Fruit fly (Drosophila melanogaster) whole organism, embryonic: Measurements from ENCODE around the gene Ctu2.

Experiments used
- Bgb ChIP-seq: fragments of 200-800 bp; sonication (Bioruptor generic); IDR thresholded peaks from 2 replicates; pipeline ENCODE4 v1.3.6; 2022; ENCODE audit warnings: missing biosample characterization, missing genetic modification characterization; ENCODE audit not compliant: partially characterized antibody
- CG10209 ChIP-seq: fragments of 200-800 bp; sonication (Bioruptor generic); optimal IDR thresholded peaks from 3 replicates; lab custom pipeline; 2017; ENCODE audit warnings: missing biosample characterization, mild to moderate bottlenecking, missing genetic modification characterization, missing genetic modification reagents
- CG10321 ChIP-seq: fragments of 200-800 bp; sonication (Bioruptor generic); IDR thresholded peaks from 2 replicates; pipeline ENCODE4 v1.3.6; 2022; ENCODE audit warnings: missing biosample characterization, missing genetic modification characterization
- CG10431 ChIP-seq: fragments of 200-800 bp; sonication (Bioruptor generic); optimal IDR thresholded peaks from 3 replicates; lab custom pipeline; 2018; ENCODE audit warnings: missing biosample characterization, mild to moderate bottlenecking, missing genetic modification characterization
- CG10654 ChIP-seq: fragments of 200-800 bp; sonication (Bioruptor generic); optimal IDR thresholded peaks from 2 replicates; lab custom pipeline; 2016; ENCODE audit warnings: missing biosample characterization, missing genetic modification characterization
- CG11085 ChIP-seq: fragments of 200-800 bp; sonication (Bioruptor generic); IDR thresholded peaks from 2 replicates; pipeline ENCODE4 v1.3.6; 2022; ENCODE audit warnings: missing biosample characterization, missing genetic modification characterization
- CG11504 ChIP-seq: fragments of 200-800 bp; sonication (Bioruptor generic); optimal IDR thresholded peaks from 3 replicates; lab custom pipeline; 2019; ENCODE audit warnings: missing biosample characterization, mild to moderate bottlenecking, missing genetic modification characterization, moderate library complexity
- CG13894 ChIP-seq: fragments of 200-800 bp; sonication (Bioruptor generic); optimal IDR thresholded peaks from 3 replicates; lab custom pipeline; 2018; ENCODE audit warnings: missing biosample characterization, mild to moderate bottlenecking, missing genetic modification characterization, moderate library complexity
- CG14667 ChIP-seq: fragments of 200-800 bp; sonication (Bioruptor generic); IDR thresholded peaks from 2 replicates; pipeline ENCODE4 v1.3.6; 2022; ENCODE audit warnings: missing biosample characterization, missing genetic modification characterization
- CG14860 ChIP-seq: fragments of 200-800 bp; sonication (Bioruptor generic); IDR thresholded peaks from 3 replicates; pipeline ENCODE4 v1.3.6; 2022; ENCODE audit warnings: missing biosample characterization, missing genetic modification characterization; ENCODE audit not compliant: partially characterized antibody
- CG16813 ChIP-seq: fragments of 200-800 bp; sonication (Bioruptor generic); IDR thresholded peaks from 3 replicates; pipeline ENCODE4 v1.3.6; 2022; ENCODE audit warnings: missing biosample characterization, missing genetic modification characterization; ENCODE audit not compliant: partially characterized antibody
- CG18476 ChIP-seq: fragments of 200-800 bp; sonication (Bioruptor generic); optimal IDR thresholded peaks from 2 replicates; lab custom pipeline; 2016; ENCODE audit warnings: missing biosample characterization, mild to moderate bottlenecking, missing genetic modification characterization
- CG31224 ChIP-seq: fragments of 200-800 bp; sonication (Bioruptor generic); IDR thresholded peaks from 2 replicates; pipeline ENCODE4 v1.3.6; 2022; ENCODE audit warnings: missing biosample characterization, missing genetic modification characterization
- CG33557 ChIP-seq: fragments of 200-800 bp; sonication (Bioruptor generic); optimal IDR thresholded peaks from 2 replicates; lab custom pipeline; 2019; ENCODE audit warnings: missing biosample characterization, mild to moderate bottlenecking, missing genetic modification characterization, moderate library complexity
- CG3838 ChIP-seq: fragments of 200-800 bp; sonication (Bioruptor generic); optimal IDR thresholded peaks from 3 replicates; lab custom pipeline; 2016; ENCODE audit warnings: missing biosample characterization, missing genetic modification characterization
- CG4730 ChIP-seq: fragments of 200-800 bp; sonication (Bioruptor generic); IDR thresholded peaks from 2 replicates; pipeline ENCODE4 v1.3.6; 2022; ENCODE audit warnings: missing biosample characterization, missing genetic modification characterization
- CG5245 ChIP-seq: fragments of 200-800 bp; sonication (Bioruptor generic); optimal IDR thresholded peaks from 3 replicates; lab custom pipeline; 2016; ENCODE audit warnings: missing biosample characterization, missing genetic modification characterization
- CG6254 ChIP-seq: fragments of 200-800 bp; sonication (Bioruptor generic); optimal IDR thresholded peaks from 3 replicates; lab custom pipeline; 2017; ENCODE audit warnings: mild to moderate bottlenecking, missing biosample characterization, missing genetic modification reagents, missing genetic modification characterization
- CG6654 ChIP-seq: fragments of 200-800 bp; sonication (Bioruptor generic); optimal IDR thresholded peaks from 2 replicates; lab custom pipeline; 2017; ENCODE audit warnings: missing biosample characterization, mild to moderate bottlenecking, missing genetic modification characterization
- CG6689 ChIP-seq: fragments of 200-800 bp; sonication (Bioruptor generic); IDR thresholded peaks from 2 replicates; pipeline ENCODE4 v1.3.6; 2022; ENCODE audit warnings: missing biosample characterization, missing genetic modification characterization
- CHES-1-like ChIP-seq: fragments of 200-800 bp; sonication (Bioruptor generic); optimal IDR thresholded peaks from 2 replicates; lab custom pipeline; 2016; ENCODE audit warnings: missing biosample characterization, missing genetic modification characterization
- CTCF ChIP-seq: fragments of 200-800 bp; sonication (Bioruptor generic); optimal IDR thresholded peaks from 2 replicates; lab custom pipeline; 2017; ENCODE audit warnings: missing biosample characterization, mild to moderate bottlenecking, missing genetic modification characterization, moderate library complexity
- D ChIP-seq, 2 experiments: fragments of 200-800 bp in 1 of 2; fragments of >200 bp in 1 of 2; sonication (Bioruptor generic) in 1 of 2; optimal IDR thresholded peaks; 2 replicates in 1 of 2; 3 replicates in 1 of 2; lab custom pipeline; 2017; ENCODE audit warnings: mild to moderate bottlenecking in 1 of 2, missing biosample characterization in 1 of 2, missing genetic modification characterization in 1 of 2, missing genetic modification reagents in 1 of 2
- D19A ChIP-seq: fragments of 200-800 bp; optimal IDR thresholded peaks from 3 replicates; lab custom pipeline; 2019; ENCODE audit warnings: missing biosample characterization, mild to moderate bottlenecking, missing genetic modification characterization, moderate library complexity
- Dfd ChIP-seq, 2 experiments: fragments of >200 bp; optimal IDR thresholded peaks; 2 replicates each; lab custom pipeline; 2017; ENCODE audit warnings: missing biosample characterization in 2 of 2, missing genetic modification characterization in 2 of 2
- Doc2 ChIP-seq: fragments of 200-800 bp; sonication (Bioruptor generic); IDR thresholded peaks from 2 replicates; pipeline ENCODE4 v1.3.6; 2022; ENCODE audit warnings: missing biosample characterization, missing genetic modification characterization
- Eip74EF ChIP-seq, 2 experiments: fragments of 200-800 bp in 1 of 2; fragments of >200 bp in 1 of 2; sonication (Bioruptor generic) in 1 of 2; optimal IDR thresholded peaks; 2 replicates each; lab custom pipeline; 2017 to 2019; ENCODE audit warnings: missing biosample characterization in 2 of 2, missing genetic modification characterization in 2 of 2, mild to moderate bottlenecking in 1 of 2, moderate library complexity in 1 of 2
- Gug ChIP-seq: fragments of 200-800 bp; sonication (Bioruptor generic); IDR thresholded peaks from 4 replicates; pipeline ENCODE4 v1.3.6; 2022; ENCODE audit warnings: missing biosample characterization, missing genetic modification characterization
- H2.0 ChIP-seq: fragments of 200-800 bp; sonication (Bioruptor generic); IDR thresholded peaks from 2 replicates; pipeline ENCODE4 v1.3.6; 2022; ENCODE audit warnings: missing biosample characterization, missing genetic modification characterization
- HLH54F ChIP-seq: fragments of 200-800 bp; sonication (Bioruptor generic); optimal IDR thresholded peaks from 3 replicates; lab custom pipeline; 2016; ENCODE audit warnings: missing biosample characterization, missing genetic modification characterization
- Hr3 ChIP-seq: fragments of 200-800 bp; sonication (Bioruptor generic); optimal IDR thresholded peaks from 3 replicates; lab custom pipeline; 2016; ENCODE audit warnings: missing biosample characterization, missing genetic modification characterization
- Lhr ChIP-seq: fragments of 200-800 bp; sonication (Bioruptor generic); optimal IDR thresholded peaks from 3 replicates; lab custom pipeline; 2017; ENCODE audit warnings: mild to moderate bottlenecking, missing biosample characterization, missing genetic modification reagents, missing genetic modification characterization
- Mad ChIP-seq: fragments of 200-800 bp; sonication (Bioruptor generic); optimal IDR thresholded peaks from 2 replicates; lab custom pipeline; 2016; ENCODE audit warnings: missing biosample characterization, missing genetic modification characterization
- Nf-YC ChIP-seq: fragments of 200-800 bp; optimal IDR thresholded peaks from 3 replicates; lab custom pipeline; 2019; ENCODE audit warnings: missing biosample characterization, mild to moderate bottlenecking, missing genetic modification characterization, moderate library complexity
- Sin3A ChIP-seq: fragments of >200 bp; optimal IDR thresholded peaks from 2 replicates; lab custom pipeline; 2018
- Taf1 ChIP-seq: fragments of 200-800 bp; sonication (Bioruptor generic); IDR thresholded peaks from 2 replicates; pipeline ENCODE4 v1.3.6; 2022; ENCODE audit warnings: missing biosample characterization, missing genetic modification characterization
- Usf ChIP-seq: fragments of 200-800 bp; sonication (Bioruptor generic); optimal IDR thresholded peaks from 2 replicates; lab custom pipeline; 2017; ENCODE audit warnings: missing genotype, missing biosample characterization, missing genetic modification characterization
- ara ChIP-seq: fragments of 200-800 bp; sonication (Bioruptor generic); IDR thresholded peaks from 2 replicates; pipeline ENCODE4 v1.3.6; 2022; ENCODE audit warnings: missing biosample characterization, missing genetic modification characterization
- dimm ChIP-seq: fragments of 200-800 bp; sonication (Bioruptor generic); IDR thresholded peaks from 2 replicates; pipeline ENCODE4 v1.3.6; 2022; ENCODE audit warnings: missing biosample characterization, missing genetic modification characterization
- en ChIP-seq: fragments of 200-800 bp; sonication (Bioruptor generic); optimal IDR thresholded peaks from 2 replicates; lab custom pipeline; 2016; ENCODE audit warnings: missing biosample characterization, missing genetic modification characterization
- ewg ChIP-seq: fragments of 200-800 bp; sonication (Bioruptor generic); optimal IDR thresholded peaks from 3 replicates; lab custom pipeline; 2017; ENCODE audit warnings: mild to moderate bottlenecking, missing biosample characterization, missing genetic modification reagents, missing genetic modification characterization
- exex ChIP-seq: fragments of 200-800 bp; sonication (Bioruptor generic); optimal IDR thresholded peaks from 4 replicates; lab custom pipeline; 2018; ENCODE audit warnings: missing biosample characterization, mild to moderate bottlenecking, missing genetic modification characterization, moderate library complexity
- gcm2 ChIP-seq: fragments of 200-800 bp; sonication (Bioruptor generic); optimal IDR thresholded peaks from 2 replicates; lab custom pipeline; 2016; ENCODE audit warnings: missing biosample characterization, missing genetic modification characterization
- maf-S ChIP-seq: fragments of 200-800 bp; sonication (Bioruptor generic); optimal IDR thresholded peaks from 2 replicates; lab custom pipeline; 2016; ENCODE audit warnings: missing biosample characterization, missing genetic modification characterization
- pfk ChIP-seq: fragments of 200-800 bp; sonication (Bioruptor generic); optimal IDR thresholded peaks from 2 replicates; lab custom pipeline; 2018; ENCODE audit warnings: missing biosample characterization, mild to moderate bottlenecking, missing genetic modification characterization, moderate library complexity
- pnt ChIP-seq: fragments of 200-800 bp; sonication (Bioruptor generic); optimal IDR thresholded peaks from 3 replicates; lab custom pipeline; 2016; ENCODE audit warnings: missing biosample characterization, missing genetic modification characterization
- ranshi ChIP-seq: fragments of 200-800 bp; sonication (Bioruptor generic); IDR thresholded peaks from 2 replicates; pipeline ENCODE4 v1.3.6; 2022; ENCODE audit warnings: missing biosample characterization, missing genetic modification characterization
- repo ChIP-seq: fragments of 200-800 bp; sonication (Bioruptor generic); optimal IDR thresholded peaks from 2 replicates; lab custom pipeline; 2016; ENCODE audit warnings: missing biosample characterization, missing genetic modification characterization
- sens ChIP-seq: fragments of 200-800 bp; sonication (Bioruptor generic); peaks from one replicate; lab custom pipeline; 2016; ENCODE audit warnings: missing biosample characterization, missing genetic modification characterization
- tna ChIP-seq: fragments of 200-800 bp; sonication (Bioruptor generic); IDR thresholded peaks from 2 replicates; pipeline ENCODE4 v1.3.6; 2022; ENCODE audit warnings: missing biosample characterization, missing genetic modification characterization; ENCODE audit not compliant: partially characterized antibody
- wek ChIP-seq: fragments of 200-800 bp; sonication (Bioruptor generic); optimal IDR thresholded peaks from 3 replicates; lab custom pipeline; 2018; ENCODE audit warnings: missing biosample characterization, mild to moderate bottlenecking, missing genetic modification characterization, moderate library complexity
- yki ChIP-seq: fragments of >200 bp; optimal IDR thresholded peaks from 3 replicates; lab custom pipeline; 2018

Ctu2 gene

dm6 chr2L:19528308-19528707, 35.3 kb upstream of the Ctu2 start (continued):
- TF ChIP-seq CG10321 (GFP tag; lab: Robert Waterston, UW) (peak; percentile 75), gcm2 (GFP tag; lab: Kevin White, UChicago) (peak; percentile 87), CG6254 (GFP tag; lab: Kevin White, UChicago) (peak; percentile 54), H2.0 (GFP tag; lab: Robert Waterston, UW) (peak; percentile 96), exex (peak; percentile 90), dimm (GFP tag; lab: Robert Waterston, UW) (peak; percentile 59), HLH54F (peak; percentile 96), CG16813 (GFP tag; lab: Robert Waterston, UW) (no peak), CG5245 (GFP tag; lab: Kevin White, UChicago) (peak; percentile 87), repo (peak; percentile 85), CG10654 (GFP tag; lab: Kevin White, UChicago) (peak; percentile 85), D19A (tag; lab: Kevin White, UChicago) (peak; percentile 84), CG3838 (peak; percentile 79), wek (peak; percentile 61), Eip74EF (GFP tag; optimal IDR thresholded peaks at IDR 0.05; lab: Kevin White, UChicago) (peak in 1 of 2 experiments; percentile 88), Nf-YC (tag; lab: Kevin White, UChicago) (peak; percentile 80), Dfd (GFP tag; optimal IDR thresholded peaks at IDR 0.05; lab: Kevin White, UChicago) (peak in 1 of 2 experiments; percentile 29), CHES-1-like (GFP tag; lab: Kevin White, UChicago) (peak; percentile 97), tna (no peak), CG10431 (GFP tag; lab: Kevin White, UChicago) (peak; percentile 15), pnt (GFP tag; lab: Kevin White, UChicago) (peak; percentile 62), CG14860 (GFP tag; lab: Robert Waterston, UW) (no peak), CG4730 (GFP tag; lab: Robert Waterston, UW) (peak; percentile 94), CG13894 (tag; lab: Kevin White, UChicago) (peak; percentile 98), pfk (GFP tag; lab: Kevin White, UChicago) (peak; percentile 14), Doc2 (GFP tag; lab: Robert Waterston, UW) (peak; percentile 72), Taf1 (peak; percentile 96), ara (GFP tag; lab: Robert Waterston, UW) (peak; percentile 90), yki (lab: Kevin White, UChicago) (no peak), Hr3 (peak; percentile 89), CG6689 (GFP tag; lab: Robert Waterston, UW) (peak; percentile 92), en (GFP tag; lab: Kevin White, UChicago) (peak; percentile 26), CG33557 (peak; percentile 27), maf-S (GFP tag; lab: Kevin White, UChicago) (peak; percentile 96), CG14667 (GFP tag; lab: Robert Waterston, UW) (peak; percentile 93), Sin3A (lab: Kevin White, UChicago) (no peak), CG31224 (GFP tag; lab: Robert Waterston, UW) (peak; percentile 94), CTCF (GFP tag; lab: Kevin White, UChicago) (peak; percentile 45), sens (peak; percentile 98), Mad (GFP tag; lab: Kevin White, UChicago) (peak; percentile 84), CG10209 (peak; percentile 95), Gug (GFP tag; lab: Robert Waterston, UW) (peak; percentile 93), ewg (GFP tag; lab: Kevin White, UChicago) (peak; percentile 74), CG6654 (peak; percentile 71), CG11085 (peak; percentile 92), CG11504 (peak; percentile 93), D (optimal IDR thresholded peaks at IDR 0.05; lab: Kevin White, UChicago) (no peak), D (GFP tag; optimal IDR thresholded peaks at IDR 0.05; lab: Kevin White, UChicago) (peak; percentile 57), Usf (GFP tag; lab: Kevin White, UChicago) (peak; percentile 94), ranshi (GFP tag; lab: Robert Waterston, UW) (peak; percentile 96), CG18476 (GFP tag; lab: Kevin White, UChicago) (peak; percentile 91), Bgb (GFP tag; lab: Robert Waterston, UW) (no peak), Lhr (GFP tag; lab: Kevin White, UChicago) (peak; percentile 25)
